Fruit fly (Drosophila melanogaster) whole organism, embryonic: ENCODE data around the gene Sirup.

ENCODE experiments used
- Bgb ChIP-seq: fragments of 200-800 bp; sonication (Bioruptor generic); IDR thresholded peaks from 2 replicates; pipeline ENCODE4 v1.3.6; 2022; ENCODE audit warnings: missing biosample characterization, missing genetic modification characterization; ENCODE audit not compliant: partially characterized antibody
- CG10274 ChIP-seq: fragments of 200-800 bp; sonication (Bioruptor generic); optimal IDR thresholded peaks from 3 replicates; lab custom pipeline; 2017; ENCODE audit warnings: missing biosample characterization, mild to moderate bottlenecking, missing genetic modification characterization
- CG10321 ChIP-seq: fragments of 200-800 bp; sonication (Bioruptor generic); IDR thresholded peaks from 2 replicates; pipeline ENCODE4 v1.3.6; 2022; ENCODE audit warnings: missing biosample characterization, missing genetic modification characterization
- CG10462 ChIP-seq: fragments of 200-800 bp; sonication (Bioruptor generic); optimal IDR thresholded peaks from 2 replicates; lab custom pipeline; 2016; ENCODE audit warnings: missing biosample characterization, missing genetic modification characterization
- CG11695 ChIP-seq: fragments of 200-800 bp; sonication (Bioruptor generic); IDR thresholded peaks from 3 replicates; pipeline ENCODE4 v1.3.6; 2022; ENCODE audit warnings: missing biosample characterization, missing genetic modification characterization
- CG13123 ChIP-seq: fragments of 200-800 bp; sonication (Bioruptor generic); optimal IDR thresholded peaks from 2 replicates; lab custom pipeline; 2016; ENCODE audit warnings: missing biosample characterization, missing genetic modification characterization
- CG13624 ChIP-seq: fragments of 200-800 bp; sonication (Bioruptor generic); optimal IDR thresholded peaks from 2 replicates; lab custom pipeline; 2016; ENCODE audit warnings: missing biosample characterization, missing genetic modification characterization
- CG13775 ChIP-seq: fragments of 200-800 bp; sonication (Bioruptor generic); optimal IDR thresholded peaks from 3 replicates; lab custom pipeline; 2017; ENCODE audit warnings: missing biosample characterization, mild to moderate bottlenecking, missing genetic modification characterization
- CG15696 ChIP-seq: fragments of 200-800 bp; sonication (Bioruptor generic); optimal IDR thresholded peaks from 2 replicates; lab custom pipeline; 2019; ENCODE audit warnings: missing biosample characterization, mild to moderate bottlenecking, missing genetic modification characterization, moderate library complexity
- CG1647 ChIP-seq: fragments of 200-800 bp; sonication (Bioruptor generic); optimal IDR thresholded peaks from 3 replicates; lab custom pipeline; 2016; ENCODE audit warnings: missing biosample characterization, missing genetic modification characterization
- CG17359 ChIP-seq: fragments of 200-800 bp; sonication (Bioruptor generic); optimal IDR thresholded peaks from 3 replicates; lab custom pipeline; 2018; ENCODE audit warnings: missing biosample characterization, mild to moderate bottlenecking, missing genetic modification characterization, moderate library complexity
- CG18011 ChIP-seq: fragments of 200-800 bp; sonication (Bioruptor generic); optimal IDR thresholded peaks from 2 replicates; lab custom pipeline; 2017; ENCODE audit warnings: missing biosample characterization, missing genetic modification characterization, mild to moderate bottlenecking, moderate library complexity, missing genotype
- CG2889 ChIP-seq: fragments of 200-800 bp; sonication (Bioruptor generic); IDR thresholded peaks from 3 replicates; pipeline ENCODE4 v1.3.6; 2022; ENCODE audit warnings: missing biosample characterization, missing genetic modification characterization
- CG31224 ChIP-seq: fragments of 200-800 bp; sonication (Bioruptor generic); IDR thresholded peaks from 2 replicates; pipeline ENCODE4 v1.3.6; 2022; ENCODE audit warnings: missing biosample characterization, missing genetic modification characterization
- CG32772 ChIP-seq: fragments of 200-800 bp; sonication (Bioruptor generic); IDR thresholded peaks from 2 replicates; pipeline ENCODE4 v1.3.6; 2022; ENCODE audit warnings: missing biosample characterization, missing genetic modification characterization
- CG33557 ChIP-seq: fragments of 200-800 bp; sonication (Bioruptor generic); optimal IDR thresholded peaks from 2 replicates; lab custom pipeline; 2019; ENCODE audit warnings: missing biosample characterization, mild to moderate bottlenecking, missing genetic modification characterization, moderate library complexity
- CG3847 ChIP-seq: fragments of 200-800 bp; sonication (Bioruptor generic); IDR thresholded peaks from 2 replicates; pipeline ENCODE4 v1.3.6; 2022; ENCODE audit warnings: missing biosample characterization, missing genetic modification characterization
- CG43689 ChIP-seq: fragments of 200-800 bp; sonication (Bioruptor generic); IDR thresholded peaks from 2 replicates; pipeline ENCODE4 v1.3.6; 2022; ENCODE audit warnings: missing biosample characterization, missing genetic modification characterization
- CG4404 ChIP-seq: fragments of 200-800 bp; sonication (Bioruptor generic); IDR thresholded peaks from 2 replicates; pipeline ENCODE4 v1.3.6; 2022; ENCODE audit warnings: missing biosample characterization, missing genetic modification characterization
- CG4854 ChIP-seq: fragments of 200-800 bp; sonication (Bioruptor generic); optimal IDR thresholded peaks from 2 replicates; lab custom pipeline; 2016; ENCODE audit warnings: missing biosample characterization, missing genetic modification characterization, inconsistent platforms
- CG6175 ChIP-seq: fragments of 200-800 bp; sonication (Bioruptor generic); IDR thresholded peaks from 3 replicates; pipeline ENCODE4 v1.3.6; 2022; ENCODE audit warnings: missing biosample characterization, missing genetic modification characterization
- CG6272 ChIP-seq: fragments of 200-800 bp; sonication (Bioruptor generic); IDR thresholded peaks from 2 replicates; pipeline ENCODE4 v1.3.6; 2022; ENCODE audit warnings: missing biosample characterization, missing genetic modification characterization
- CG8944 ChIP-seq: fragments of 200-800 bp; sonication (Bioruptor generic); optimal IDR thresholded peaks from 3 replicates; lab custom pipeline; 2016; ENCODE audit warnings: missing biosample characterization, missing genetic modification characterization
- Gsc ChIP-seq: fragments of 200-800 bp; sonication (Bioruptor generic); IDR thresholded peaks from 2 replicates; pipeline ENCODE4 v1.3.6; 2022; ENCODE audit warnings: missing biosample characterization, missing genetic modification characterization
- H2.0 ChIP-seq: fragments of 200-800 bp; sonication (Bioruptor generic); IDR thresholded peaks from 2 replicates; pipeline ENCODE4 v1.3.6; 2022; ENCODE audit warnings: missing biosample characterization, missing genetic modification characterization
- Hey ChIP-seq: fragments of 200-800 bp; sonication (Bioruptor generic); optimal IDR thresholded peaks from 3 replicates; lab custom pipeline; 2018; ENCODE audit warnings: missing biosample characterization, mild to moderate bottlenecking, missing genetic modification characterization
- Mes4 ChIP-seq: fragments of 200-800 bp; sonication (Bioruptor generic); optimal IDR thresholded peaks from 2 replicates; lab custom pipeline; 2016; ENCODE audit warnings: missing biosample characterization, missing genetic modification characterization
- PHDP ChIP-seq: fragments of 200-800 bp; sonication (Bioruptor generic); optimal IDR thresholded peaks from 3 replicates; lab custom pipeline; 2018; ENCODE audit warnings: missing biosample characterization, mild to moderate bottlenecking, missing genetic modification characterization, moderate library complexity
- Six4 ChIP-seq: fragments of 200-800 bp; sonication (Bioruptor generic); optimal IDR thresholded peaks from 2 replicates; lab custom pipeline; 2016; ENCODE audit warnings: missing biosample characterization, missing genetic modification characterization
- ara ChIP-seq: fragments of 200-800 bp; sonication (Bioruptor generic); IDR thresholded peaks from 2 replicates; pipeline ENCODE4 v1.3.6; 2022; ENCODE audit warnings: missing biosample characterization, missing genetic modification characterization
- bab2 ChIP-seq: fragments of 200-800 bp; sonication (Bioruptor generic); optimal IDR thresholded peaks from 2 replicates; lab custom pipeline; 2016; ENCODE audit warnings: missing biosample characterization, missing genetic modification characterization
- cas ChIP-seq: fragments of 200-800 bp; sonication (Bioruptor generic); IDR thresholded peaks from 2 replicates; pipeline ENCODE4 v1.3.6; 2022; ENCODE audit warnings: missing biosample characterization, missing genetic modification characterization
- crc ChIP-seq: fragments of 200-800 bp; sonication (Bioruptor generic); optimal IDR thresholded peaks from 2 replicates; lab custom pipeline; 2016; ENCODE audit warnings: missing biosample characterization, missing genetic modification characterization
- danr ChIP-seq: fragments of 200-800 bp; sonication (Bioruptor generic); IDR thresholded peaks from 2 replicates; pipeline ENCODE4 v1.3.6; 2022; ENCODE audit warnings: missing biosample characterization, missing genetic modification characterization
- emc ChIP-seq: fragments of 200-800 bp; sonication (Bioruptor generic); optimal IDR thresholded peaks from 2 replicates; lab custom pipeline; 2016; ENCODE audit warnings: missing biosample characterization, missing genetic modification characterization
- ems ChIP-seq: fragments of 200-800 bp; sonication (Bioruptor generic); optimal IDR thresholded peaks from 3 replicates; lab custom pipeline; 2016; ENCODE audit warnings: missing biosample characterization, missing genetic modification characterization
- en ChIP-seq: fragments of 200-800 bp; sonication (Bioruptor generic); optimal IDR thresholded peaks from 2 replicates; lab custom pipeline; 2016; ENCODE audit warnings: missing biosample characterization, missing genetic modification characterization
- esg ChIP-seq: fragments of 200-800 bp; sonication (Bioruptor generic); conservative IDR thresholded peaks from 2 replicates; pipeline ENCODE4 v1.3.6; 2022; ENCODE audit warnings: missing biosample characterization, missing genetic modification characterization
- gfzf ChIP-seq: fragments of 200-800 bp; sonication (Bioruptor generic); optimal IDR thresholded peaks from 2 replicates; lab custom pipeline; 2016; ENCODE audit warnings: missing biosample characterization, mild to moderate bottlenecking, missing genetic modification characterization, moderate library complexity
- luna ChIP-seq: fragments of 200-800 bp; sonication (Bioruptor generic); optimal IDR thresholded peaks from 2 replicates; lab custom pipeline; 2016; ENCODE audit warnings: missing biosample characterization, missing genetic modification characterization
- nerfin-1 ChIP-seq: fragments of 200-800 bp; sonication (Bioruptor generic); optimal IDR thresholded peaks from 3 replicates; lab custom pipeline; 2019; ENCODE audit warnings: missing biosample characterization, mild to moderate bottlenecking, missing genetic modification characterization, moderate library complexity
- onecut ChIP-seq: fragments of 200-800 bp; sonication (Bioruptor generic); IDR thresholded peaks from 2 replicates; pipeline ENCODE4 v1.3.6; 2022; ENCODE audit warnings: missing biosample characterization, missing genetic modification characterization
- otp ChIP-seq: fragments of 200-800 bp; sonication (Bioruptor generic); IDR thresholded peaks from 3 replicates; pipeline ENCODE4, ENCODE4 v1.3.6; 2022; ENCODE audit warnings: missing biosample characterization, missing genetic modification characterization
- p53 ChIP-seq: fragments of 200-800 bp; sonication (Bioruptor generic); optimal IDR thresholded peaks from 2 replicates; lab custom pipeline; 2016; ENCODE audit warnings: missing biosample characterization, missing genetic modification characterization
- pnt ChIP-seq: fragments of 200-800 bp; sonication (Bioruptor generic); optimal IDR thresholded peaks from 3 replicates; lab custom pipeline; 2016; ENCODE audit warnings: missing biosample characterization, missing genetic modification characterization
- sd ChIP-seq: fragments of 200-800 bp; sonication (Bioruptor generic); optimal IDR thresholded peaks from 3 replicates; lab custom pipeline; 2018; ENCODE audit warnings: missing biosample characterization, mild to moderate bottlenecking, missing genetic modification characterization, moderate library complexity
- slou ChIP-seq: fragments of 200-800 bp; sonication (Bioruptor generic); optimal IDR thresholded peaks from 3 replicates; lab custom pipeline; 2016; ENCODE audit warnings: missing biosample characterization, missing genetic modification characterization
- sob ChIP-seq: fragments of 200-800 bp; sonication (Bioruptor generic); IDR thresholded peaks from 2 replicates; pipeline ENCODE4 v1.3.6; 2022; ENCODE audit warnings: missing biosample characterization, missing genetic modification characterization
- sr ChIP-seq: fragments of 200-800 bp; sonication (Bioruptor generic); IDR thresholded peaks from 3 replicates; pipeline ENCODE4 v1.3.6; 2022; ENCODE audit warnings: missing biosample characterization, missing genetic modification characterization
- stc ChIP-seq: fragments of 200-800 bp; sonication (Bioruptor generic); IDR thresholded peaks from 2 replicates; pipeline ENCODE4 v1.3.6; 2022; ENCODE audit warnings: missing biosample characterization, missing genetic modification characterization
- zen2 ChIP-seq: fragments of 200-800 bp; sonication (Bioruptor generic); IDR thresholded peaks from 3 replicates; pipeline ENCODE4 v1.3.6; 2022; ENCODE audit warnings: missing biosample characterization, missing genetic modification characterization; ENCODE audit not compliant: partially characterized antibody
- zfh2 ChIP-seq: fragments of 200-800 bp; sonication (Bioruptor generic); optimal IDR thresholded peaks from 2 replicates; lab custom pipeline; 2016; ENCODE audit warnings: missing biosample characterization, missing genetic modification characterization

The Sirup gene

dm6 chr2L:7964611-7965010 is 34.1 kb upstream of the Sirup start (continued):
- TF ChIP-seq danr (GFP tag; lab: Robert Waterston, UW) (0 out of 2 replicates have a peak, but pooled peaks have one; percentile 41), onecut (GFP tag; lab: Robert Waterston, UW) (peak; percentile 74), CG10274 (GFP tag; lab: Kevin White, UChicago) (no peak), sr (GFP tag; lab: Robert Waterston, UW) (peak; percentile 56; the same call in 1 of the 3 replicates), H2.0 (GFP tag; lab: Robert Waterston, UW) (peak; percentile 81), esg (peak; percentile 81), CG1647 (peak; percentile 24), Mes4 (GFP tag; lab: Kevin White, UChicago) (peak; percentile 73), p53 (peak; percentile 8), CG6272 (GFP tag; lab: Robert Waterston, UW) (peak; percentile 53; the same call in 1 of the 2 replicates), CG18011 (GFP tag; lab: Kevin White, UChicago) (no peak), CG2889 (peak; percentile 51; the same call in 1 of the 3 replicates), CG3847 (GFP tag; lab: Robert Waterston, UW) (peak; percentile 70), ems (GFP tag; lab: Kevin White, UChicago) (peak; percentile 64), Gsc (GFP tag; lab: Robert Waterston, UW) (no peak), Hey (tag; lab: Kevin White, UChicago) (no peak), nerfin-1 (tag; lab: Kevin White, UChicago) (peak; percentile 29), CG10462 (GFP tag; lab: Kevin White, UChicago) (peak; percentile 66), CG13775 (peak; percentile 61), otp (peak; percentile 84), crc (GFP tag; lab: Kevin White, UChicago) (peak; percentile 53), CG10321 (GFP tag; lab: Robert Waterston, UW) (peak; percentile 43; the same call in 1 of the 2 replicates), cas (GFP tag; lab: Robert Waterston, UW) (no peak), gfzf (GFP tag; lab: Kevin White, UChicago) (no peak), Six4 (GFP tag; lab: Kevin White, UChicago) (peak; percentile 30), CG17359 (peak; percentile 76), CG32772 (peak; percentile 77), CG33557 (GFP tag; lab: Kevin White, UChicago) (no peak), CG31224 (GFP tag; lab: Robert Waterston, UW) (peak; percentile 28; the same call in 1 of the 2 replicates), CG43689 (GFP tag; lab: Robert Waterston, UW) (peak; percentile 65), en (GFP tag; lab: Kevin White, UChicago) (peak; percentile 71), CG13624 (GFP tag; lab: Kevin White, UChicago) (peak; percentile 44), Bgb (GFP tag; lab: Robert Waterston, UW) (no peak), CG8944 (GFP tag; lab: Kevin White, UChicago) (peak; percentile 70), ara (GFP tag; lab: Robert Waterston, UW) (peak; percentile 38), CG11695 (GFP tag; lab: Robert Waterston, UW) (peak; percentile 74), zfh2 (GFP tag; lab: Kevin White, UChicago) (peak; percentile 11), CG4404 (GFP tag; lab: Robert Waterston, UW) (peak; percentile 48; the same call in 1 of the 2 replicates), zen2 (GFP tag; lab: Robert Waterston, UW) (no peak), CG15696 (no peak), sob (GFP tag; lab: Robert Waterston, UW) (peak; percentile 77), emc (no peak), CG13123 (GFP tag; lab: Kevin White, UChicago) (peak; percentile 41), slou (GFP tag; lab: Kevin White, UChicago) (no peak), pnt (GFP tag; lab: Kevin White, UChicago) (peak; percentile 78), sd (no peak), stc (GFP tag; lab: Robert Waterston, UW) (peak; percentile 83), PHDP (tag; lab: Kevin White, UChicago) (peak; percentile 74), bab2 (GFP tag; lab: Kevin White, UChicago) (peak; percentile 63), CG4854 (GFP tag; lab: Kevin White, UChicago) (peak; percentile 54), CG6175 (GFP tag; lab: Robert Waterston, UW) (no peak), luna (GFP tag; lab: Kevin White, UChicago) (peak; percentile 43)
